Worm (Caenorhabditis elegans): ENCODE results near the gene F09E5.14.

The F09E5.14 gene

ce11 chrII:5346350-5346749 lies 1.7 kb upstream of the F09E5.14 start (continued):
- TF ChIP-seq madf-5 (GFP tag; IDR thresholded peaks at IDR 0.05) (peak in 1 of 2 experiments; percentile 86; a peak in 2 of 4 replicates), nhr-48 (tag; optimal IDR thresholded peaks at IDR 0.05) (peak; percentile 0), rbr-2 (tag; optimal IDR thresholded peaks at IDR 0.05) (peak; percentile 21), ceh-44 (GFP tag; IDR thresholded peaks at IDR 0.05) (peak; percentile 84), php-3 (GFP tag; IDR thresholded peaks at IDR 0.05) (peak; percentile 92), nhr-41 (GFP tag; IDR thresholded peaks at IDR 0.05) (peak; percentile 56; the same call in 1 of the 2 replicates), lim-7 (GFP tag; IDR thresholded peaks at IDR 0.05) (peak; percentile 59), madf-9 (GFP tag; conservative IDR thresholded peaks at IDR 0.05) (peak; percentile 72), nhr-102 (tag; optimal IDR thresholded peaks at IDR 0.05) (peak; percentile 40), snpc-1.2 (GFP tag; IDR thresholded peaks at IDR 0.05) (peak; percentile 85)

- TF ChIP-seq hlh-11 (tag; optimal IDR thresholded peaks at IDR 0.05) (peak; percentile 35), hlh-30 (tag; optimal IDR thresholded peaks at IDR 0.05; ENCODE audit: insufficient read depth) (peak; percentile 62), mdt-29 (GFP tag; IDR thresholded peaks at IDR 0.05) (no peak), zag-1 (tag; optimal IDR thresholded peaks at IDR 0.05) (no peak), daf-16 (GFP tag; optimal IDR thresholded peaks at IDR 0.05) (peak in 1 of 2 experiments; percentile 74), daf-16 (tag; optimal IDR thresholded peaks at IDR 0.05) (no peak), mxl-3 (GFP tag; optimal IDR thresholded peaks at IDR 0.05) (peak; percentile 21), aha-1 (tag) (peak; percentile 62), arid-1 (GFP tag; conservative IDR thresholded peaks at IDR 0.05) (no peak)
Measured at ce11 chrII:5342412-5342811, 2.3 kb downstream of the F09E5.14 start.

- TF ChIP-seq dpl-1 (GFP tag; optimal IDR thresholded peaks at IDR 0.05), result no peak
- TF ChIP-seq lin-13 (GFP tag; optimal IDR thresholded peaks at IDR 0.05), result no peak
- no peak for TF ChIP-seq mdl-1 (tag; optimal IDR thresholded peaks at IDR 0.05)
- no peak for TF ChIP-seq php-3 (GFP tag; IDR thresholded peaks at IDR 0.05)
- TF ChIP-seq rbr-2 (tag; optimal IDR thresholded peaks at IDR 0.05), result no peak
- TF ChIP-seq lin-39 (tag; optimal IDR thresholded peaks at IDR 0.05), result no peak
Measured at ce11 chrII:5341573-5341972, 3.1 kb downstream of the F09E5.14 start.

ce11 chrII:5340672-5341568 lies 3.8 kb downstream of the F09E5.14 start:
- no peak for TF ChIP-seq mdt-29 (GFP tag; IDR thresholded peaks at IDR 0.05)
- TF ChIP-seq nhr-77 (tag; optimal IDR thresholded peaks at IDR 0.05), result peak; percentile 43
- 0 out of 2 replicates have a peak, but pooled peaks have one; percentile 43 for TF ChIP-seq egl-43 (GFP tag; IDR thresholded peaks at IDR 0.05)
- TF ChIP-seq unc-62 (GFP tag; optimal IDR thresholded peaks at IDR 0.05 in 1 of 2), result peak in 1 of 2 experiments; percentile 79
- TF ChIP-seq unc-62 (tag; optimal IDR thresholded peaks at IDR 0.05), result no peak
- no peak for TF ChIP-seq lin-1 (GFP tag; IDR thresholded peaks at IDR 0.05)
- TF ChIP-seq snpc-1.2 (GFP tag; IDR thresholded peaks at IDR 0.05), result no peak
- TF ChIP-seq mes-2 (tag; optimal IDR thresholded peaks at IDR 0.05; ENCODE audit: poor library complexity, severe bottlenecking), result peak; percentile 37
- no peak for TF ChIP-seq Y105C5A.15 (GFP tag; IDR thresholded peaks at IDR 0.05)
- no peak for TF ChIP-seq pqm-1 (tag; optimal IDR thresholded peaks at IDR 0.05)
- TF ChIP-seq dmd-6 (GFP tag; IDR thresholded peaks at IDR 0.05), result no peak
- TF ChIP-seq D1046.2 (GFP tag; IDR thresholded peaks at IDR 0.05), result no peak
- no peak for TF ChIP-seq Y5F2A.4 (GFP tag; optimal IDR thresholded peaks at IDR 0.05)
- TF ChIP-seq lin-39 (tag; optimal IDR thresholded peaks at IDR 0.05), result no peak
- TF ChIP-seq aly-2 (tag; optimal IDR thresholded peaks at IDR 0.05), result peak; percentile 29
- TF ChIP-seq ceh-20 (GFP tag; IDR thresholded peaks at IDR 0.05), result 0 out of 2 replicates have a peak, but pooled peaks have one; percentile 12
- TF ChIP-seq saeg-2 (GFP tag; IDR thresholded peaks at IDR 0.05), result no peak
- TF ChIP-seq snpc-4 (tag; optimal IDR thresholded peaks at IDR 0.05), result no peak
- no peak for TF ChIP-seq ceh-82 (tag; optimal IDR thresholded peaks at IDR 0.05)
- no peak for TF ChIP-seq mxl-2 (GFP tag; conservative IDR thresholded peaks at IDR 0.05)
- 0 out of 4 replicates have a peak, but pooled peaks of 1 of the 2 experiments have one; percentile 13 for TF ChIP-seq madf-5 (GFP tag; IDR thresholded peaks at IDR 0.05)
- no peak for TF ChIP-seq hmg-1.1 (GFP tag; IDR thresholded peaks at IDR 0.05)
- no peak for TF ChIP-seq daf-12 (tag; optimal IDR thresholded peaks at IDR 0.05)
- no peak for TF ChIP-seq dmd-9 (GFP tag; IDR thresholded peaks at IDR 0.05)
- TF ChIP-seq nhr-10 (tag; optimal IDR thresholded peaks at IDR 0.05), result peak; percentile 37
- no peak for TF ChIP-seq mdl-1 (tag; optimal IDR thresholded peaks at IDR 0.05)

Data from whole organism, L4 larva.